Worm (Caenorhabditis elegans) whole organism, mixed stage, embryonic: ENCODE results near the gene M03D4.3.

Experiments used
- M03D4.4 ChIP-seq: sonication (generic microtip); optimal IDR thresholded peaks from 2 replicates; lab custom pipeline; 2017; ENCODE audit warnings: mild to moderate bottlenecking, missing genetic modification characterization, missing compliant biosample characterization
- bed-3 ChIP-seq: fragments of 200-800 bp; sonication (Bioruptor generic); optimal IDR thresholded peaks from 3 replicates; lab custom pipeline; 2018; ENCODE audit warnings: mild to moderate bottlenecking, missing genetic modification characterization, moderate library complexity, missing compliant biosample characterization
- blmp-1 ChIP-seq: fragments of 150-350 bp; optimal IDR thresholded peaks from 2 replicates; lab custom pipeline; 2014; ENCODE audit warnings: missing biosample characterization, missing genetic modification characterization
- ceh-39 ChIP-seq: fragments of 150-350 bp; optimal IDR thresholded peaks from 2 replicates; lab custom pipeline; 2014; ENCODE audit warnings: missing biosample characterization, missing genetic modification characterization
- ceh-43 ChIP-seq: fragments of 200-800 bp; sonication (Bioruptor generic); optimal IDR thresholded peaks from 2 replicates; lab custom pipeline; 2018; ENCODE audit warnings: mild to moderate bottlenecking, missing genetic modification characterization, moderate library complexity, missing compliant biosample characterization
- ceh-83 ChIP-seq: fragments of 200-800 bp; sonication (Bioruptor generic); optimal IDR thresholded peaks from 2 replicates; lab custom pipeline; 2018; ENCODE audit warnings: mild to moderate bottlenecking, missing genetic modification characterization, missing compliant biosample characterization
- ces-1 ChIP-seq: fragments of 150-350 bp; optimal IDR thresholded peaks from 2 replicates; lab custom pipeline; 2014; ENCODE audit warnings: missing biosample characterization, missing genetic modification reagents, missing genetic modification characterization
- cnd-1 ChIP-seq: fragments of 200-800 bp; sonication (Bioruptor generic); optimal IDR thresholded peaks from 2 replicates; lab custom pipeline; 2018; ENCODE audit warnings: mild to moderate bottlenecking, missing genetic modification characterization, missing compliant biosample characterization
- elt-1 ChIP-seq: sonication (generic microtip); optimal IDR thresholded peaks from 2 replicates; lab custom pipeline; 2017; ENCODE audit warnings: missing genetic modification characterization, mild to moderate bottlenecking, missing compliant biosample characterization, antibody characterized with exemption, moderate library complexity, borderline replicate concordance; ENCODE audit not compliant: insufficient read depth
- elt-3 ChIP-seq: fragments of 150-350 bp; optimal IDR thresholded peaks from 2 replicates; lab custom pipeline; 2014; ENCODE audit warnings: missing biosample characterization, missing genetic modification characterization
- flh-1 ChIP-seq: fragments of 200-800 bp; sonication (Bioruptor generic); optimal IDR thresholded peaks from 2 replicates; lab custom pipeline; 2018; ENCODE audit warnings: mild to moderate bottlenecking, missing genetic modification characterization, moderate library complexity, missing compliant biosample characterization
- ham-2 ChIP-seq: fragments of 200-800 bp; sonication (Bioruptor generic); optimal IDR thresholded peaks from 2 replicates; lab custom pipeline; 2018; ENCODE audit warnings: mild to moderate bottlenecking, missing genetic modification characterization, missing compliant biosample characterization
- hlh-1 ChIP-seq: fragments of 150-350 bp; optimal IDR thresholded peaks from 2 replicates; lab custom pipeline; 2014; ENCODE audit warnings: missing biosample characterization, missing genetic modification reagents, missing genetic modification characterization
- lin-13 ChIP-seq: fragments of 150-350 bp; optimal IDR thresholded peaks from 2 replicates; lab custom pipeline; 2014; ENCODE audit warnings: missing biosample characterization, missing genetic modification characterization
- lin-32 ChIP-seq: fragments of 200-800 bp; sonication (Bioruptor generic); optimal IDR thresholded peaks from 2 replicates; lab custom pipeline; 2018; ENCODE audit warnings: mild to moderate bottlenecking, missing genetic modification characterization, missing compliant biosample characterization
- lsy-2 ChIP-seq: fragments of 150-350 bp; optimal IDR thresholded peaks from 2 replicates; lab custom pipeline; 2014; ENCODE audit warnings: missing biosample characterization, missing genetic modification characterization
- mab-5 ChIP-seq: fragments of 150-350 bp; optimal IDR thresholded peaks from 2 replicates; lab custom pipeline; 2014; ENCODE audit warnings: missing biosample characterization, missing genetic modification characterization
- mep-1 ChIP-seq: fragments of 150-350 bp; optimal IDR thresholded peaks from 2 replicates; lab custom pipeline; 2017; ENCODE audit warnings: missing biosample characterization, missing genetic modification reagents, missing genetic modification characterization, inconsistent platforms
- mls-2 ChIP-seq: sonication (generic microtip); optimal IDR thresholded peaks from 2 replicates; lab custom pipeline; 2016; ENCODE audit warnings: mild to moderate bottlenecking, missing genetic modification characterization, moderate library complexity, missing compliant biosample characterization
- nhr-12 ChIP-seq: fragments of 150-350 bp; optimal IDR thresholded peaks from 2 replicates; lab custom pipeline; 2014; ENCODE audit warnings: missing biosample characterization, missing genetic modification characterization
- nhr-2 ChIP-seq: fragments of 150-350 bp; optimal IDR thresholded peaks from 2 replicates; lab custom pipeline; 2014; ENCODE audit warnings: missing biosample characterization, missing genetic modification characterization
- nhr-237 ChIP-seq: fragments of 150-350 bp; optimal IDR thresholded peaks from 2 replicates; lab custom pipeline; 2014; ENCODE audit warnings: missing biosample characterization, missing genetic modification characterization
- nhr-76 ChIP-seq: sonication (generic microtip); optimal IDR thresholded peaks from 2 replicates; lab custom pipeline; 2017; ENCODE audit warnings: missing biosample characterization, missing genetic modification characterization
- pha-4 ChIP-seq: fragments of 150-350 bp; optimal IDR thresholded peaks from 2 replicates; lab custom pipeline; 2018; ENCODE audit warnings: missing biosample characterization, missing genetic modification reagents, missing genetic modification characterization
- sem-2 ChIP-seq: fragments of 200-800 bp; sonication (Bioruptor generic); optimal IDR thresholded peaks from 2 replicates; lab custom pipeline; 2018; ENCODE audit warnings: mild to moderate bottlenecking, missing genetic modification characterization, missing compliant biosample characterization
- snpc-4 ChIP-seq: fragments of 150-350 bp; optimal IDR thresholded peaks from 2 replicates; lab custom pipeline; 2014; ENCODE audit warnings: missing biosample characterization, missing genetic modification characterization
- sptf-1 ChIP-seq: sonication (generic microtip); optimal IDR thresholded peaks from 2 replicates; lab custom pipeline; 2017; ENCODE audit warnings: mild to moderate bottlenecking, missing genetic modification characterization, moderate library complexity, missing compliant biosample characterization
- tbx-8 ChIP-seq: fragments of 200-800 bp; sonication (Bioruptor generic); optimal IDR thresholded peaks from 2 replicates; lab custom pipeline; 2018; ENCODE audit warnings: mild to moderate bottlenecking, missing genetic modification characterization, moderate library complexity, missing compliant biosample characterization
- unc-120 ChIP-seq: sonication (generic microtip); optimal IDR thresholded peaks from 2 replicates; lab custom pipeline; 2017; ENCODE audit warnings: missing genetic modification characterization, missing compliant biosample characterization; ENCODE audit not compliant: poor library complexity, severe bottlenecking
- unc-39 ChIP-seq: fragments of 150-350 bp; optimal IDR thresholded peaks from 2 replicates; lab custom pipeline; 2014; ENCODE audit warnings: missing biosample characterization, missing genetic modification characterization
- unc-62 ChIP-seq: fragments of 150-350 bp; optimal IDR thresholded peaks from 2 replicates; lab custom pipeline; 2014; ENCODE audit warnings: missing biosample characterization, missing genetic modification reagents, missing genetic modification characterization
- zip-8 ChIP-seq: fragments of 150-350 bp; optimal IDR thresholded peaks from 2 replicates; lab custom pipeline; 2014; ENCODE audit warnings: missing biosample characterization, missing genetic modification characterization
- ztf-11 ChIP-seq: fragments of 150-350 bp; optimal IDR thresholded peaks from 2 replicates; lab custom pipeline; 2014; ENCODE audit warnings: missing biosample characterization, missing genetic modification characterization

Gene M03D4.3

DNA sequence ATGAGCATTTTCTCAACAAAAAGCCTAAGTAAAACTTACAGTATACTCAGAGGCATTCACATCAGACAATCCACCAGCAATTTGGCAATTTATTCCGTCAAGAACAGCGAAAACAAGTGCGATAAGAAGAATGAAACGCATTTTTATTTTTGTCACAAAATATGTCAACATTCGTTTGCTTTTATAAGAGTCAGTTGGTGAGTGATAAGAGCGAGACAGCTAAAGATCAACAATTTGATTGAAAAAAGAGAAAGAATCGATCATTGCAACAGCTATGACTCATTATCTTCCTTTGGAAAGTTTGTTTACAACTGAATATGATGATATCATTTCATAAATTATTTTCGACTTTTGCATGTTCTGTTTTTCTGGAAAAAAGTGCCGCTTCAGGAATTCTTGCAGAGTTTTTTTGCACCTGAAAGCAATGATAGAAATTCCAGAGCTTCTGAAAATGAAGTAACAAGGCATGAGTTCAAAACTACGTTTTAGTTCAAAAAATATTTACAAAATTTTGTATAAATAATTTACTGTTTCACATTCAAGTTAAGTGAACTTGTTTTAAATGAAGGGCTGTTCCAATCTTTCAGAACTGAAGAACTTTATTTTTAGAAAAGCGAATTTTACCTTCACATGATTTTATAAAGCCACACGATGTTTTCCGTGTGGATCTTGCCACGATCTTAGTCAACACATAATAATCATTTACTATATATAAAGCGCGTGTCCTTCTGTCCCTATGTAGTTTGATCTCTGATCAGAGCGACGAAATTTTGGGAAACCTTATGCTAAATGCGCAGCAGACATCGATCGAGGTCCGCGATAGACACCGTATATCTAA lies 18.5 kb downstream of the M03D4.3 start, which contains the start of gene cpi-1:
Gene cpi-1 (minus strand): TSS at position 204 of the 838 bp plus-strand sequence.
- no peak for TF ChIP-seq ceh-43 (GFP tag; lab: Kevin White, UChicago)
- no peak for TF ChIP-seq unc-120
- no peak for TF ChIP-seq lin-13
- TF ChIP-seq hlh-1: no peak
- no peak for TF ChIP-seq ceh-39 (tag; lab: Kevin White, UChicago)
- TF ChIP-seq ces-1 (GFP tag; lab: Kevin White, UChicago): no peak
- TF ChIP-seq nhr-12 (tag; lab: Kevin White, UChicago): no peak
- no peak for TF ChIP-seq zip-8 (tag; lab: Kevin White, UChicago)
- no peak for TF ChIP-seq mls-2 (tag; lab: Kevin White, UChicago)
- TF ChIP-seq blmp-1: no peak
- TF ChIP-seq snpc-4 (tag; lab: Kevin White, UChicago): no peak
- no peak for TF ChIP-seq sem-2 (GFP tag; lab: Kevin White, UChicago)
- no peak for TF ChIP-seq pha-4 (tag; lab: Kevin White, UChicago)
- TF ChIP-seq tbx-8: no peak
- TF ChIP-seq ztf-11 (tag; lab: Kevin White, UChicago): no peak
- TF ChIP-seq lsy-2 (tag; lab: Kevin White, UChicago): no peak
- TF ChIP-seq nhr-237 (tag; lab: Kevin White, UChicago): no peak
- TF ChIP-seq ceh-83: no peak
- no peak for TF ChIP-seq nhr-2
- no peak for TF ChIP-seq unc-62 (GFP tag; lab: Kevin White, UChicago)
- TF ChIP-seq, all 35 proteins: peak for 0

DNA sequence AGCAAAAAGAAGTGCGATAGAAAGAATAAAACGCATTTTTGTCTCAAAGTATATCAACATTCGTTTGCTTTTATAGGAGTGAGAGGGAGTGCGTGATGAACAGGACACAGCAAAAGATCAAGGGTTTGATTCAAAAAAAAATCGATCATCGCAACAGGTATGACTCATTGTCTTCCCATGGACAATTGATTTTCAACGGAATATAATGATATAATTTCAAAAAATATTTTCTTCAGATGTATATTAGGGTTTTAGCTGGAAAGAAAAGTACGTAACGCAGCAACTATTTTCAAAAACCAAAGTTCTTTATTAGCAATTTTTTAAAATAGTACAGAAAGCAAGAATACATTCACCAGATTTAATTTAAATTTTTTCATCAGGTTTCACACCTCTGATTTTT lies 19.9 kb downstream of the M03D4.3 start, which contains the start of gene K08B4.7:
Gene K08B4.7 (minus strand): TSS at position 101 of the 400 bp plus-strand sequence.
- TF ChIP-seq mab-5 (tag; lab: Kevin White, UChicago): no peak
- TF ChIP-seq ceh-39 (tag; lab: Kevin White, UChicago): no peak
- TF ChIP-seq, all 35 proteins: peak for 0

DNA sequence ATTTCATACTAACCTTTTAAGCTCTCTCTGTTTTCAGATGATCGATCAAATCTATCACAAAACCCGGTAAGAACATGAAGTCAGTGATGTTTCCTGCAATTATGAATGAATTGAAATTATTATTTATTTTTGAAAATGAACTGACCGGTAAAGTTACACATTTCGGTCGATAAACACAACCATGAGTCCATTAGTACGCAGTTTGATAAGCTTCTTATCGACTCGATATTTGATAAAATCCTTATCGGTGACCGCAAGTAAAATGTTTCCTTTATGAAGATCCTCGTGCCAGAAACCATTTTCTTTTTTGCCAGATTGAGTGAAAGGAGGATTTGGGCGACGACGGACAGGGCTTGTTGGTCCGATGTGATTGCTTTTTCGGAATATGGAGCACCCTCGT lies 25.7 kb downstream of the M03D4.3 start:
- TF ChIP-seq ceh-83 (no peak), lin-32 (no peak), cnd-1 (no peak), ceh-39 (tag; lab: Kevin White, UChicago) (no peak), tbx-8 (no peak), blmp-1 (no peak), pha-4 (tag; lab: Kevin White, UChicago) (no peak), sptf-1 (tag; lab: Kevin White, UChicago) (no peak), nhr-2 (no peak), snpc-4 (tag; lab: Kevin White, UChicago) (no peak), elt-1 (no peak), flh-1 (GFP tag; lab: Kevin White, UChicago) (no peak), M03D4.4 (tag; lab: Kevin White, UChicago) (no peak), bed-3 (no peak), elt-3 (tag; lab: Kevin White, UChicago) (no peak), ham-2 (GFP tag; lab: Kevin White, UChicago) (no peak), lsy-2 (tag; lab: Kevin White, UChicago) (no peak), mep-1 (tag; lab: Kevin White, UChicago) (no peak), sem-2 (GFP tag; lab: Kevin White, UChicago) (no peak)

DNA sequence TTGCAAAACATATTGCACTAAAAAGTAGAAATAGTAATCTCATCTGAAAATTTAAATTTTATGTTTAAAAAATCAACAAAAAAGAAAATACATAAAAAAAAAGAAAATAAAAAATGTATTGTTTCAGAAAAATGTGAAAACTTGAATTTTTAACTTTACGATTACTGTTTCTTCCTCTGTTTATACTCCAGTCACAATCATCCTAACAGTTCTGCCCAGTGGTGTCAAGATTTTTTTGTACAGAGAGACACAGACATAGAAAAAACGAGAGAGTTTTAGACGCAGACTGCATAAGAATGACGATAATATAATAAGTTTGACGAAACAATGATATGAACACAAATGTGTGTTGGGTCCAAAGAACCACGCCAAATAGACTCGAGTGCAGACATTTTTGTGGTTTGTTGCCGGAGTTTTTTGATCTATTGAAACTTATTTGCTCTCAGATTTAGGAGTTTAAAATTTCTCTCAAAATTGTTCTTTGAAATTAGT lies 28.6 kb downstream of the M03D4.3 start, which contains the start of gene ugt-20:
Gene ugt-20 (minus strand): TSS at position 51 of the 492 bp plus-strand sequence.
- TF ChIP-seq flh-1 (GFP tag; lab: Kevin White, UChicago): no peak
- TF ChIP-seq unc-39 (tag; lab: Kevin White, UChicago): no peak
- no peak for TF ChIP-seq snpc-4 (tag; lab: Kevin White, UChicago)
- no peak for TF ChIP-seq sptf-1 (tag; lab: Kevin White, UChicago)
- TF ChIP-seq ham-2 (GFP tag; lab: Kevin White, UChicago): no peak
- no peak for TF ChIP-seq M03D4.4 (tag; lab: Kevin White, UChicago)
- no peak for TF ChIP-seq ces-1 (GFP tag; lab: Kevin White, UChicago)
- no peak for TF ChIP-seq nhr-76 (tag; lab: Kevin White, UChicago)
- TF ChIP-seq mls-2 (tag; lab: Kevin White, UChicago): no peak
- TF ChIP-seq cnd-1: no peak
- TF ChIP-seq tbx-8: no peak
- TF ChIP-seq, all 35 proteins: peak for 0
